Fruit fly (Drosophila melanogaster): ENCODE measurements around the gene RpS5b.

RpS5b gene

DNA sequence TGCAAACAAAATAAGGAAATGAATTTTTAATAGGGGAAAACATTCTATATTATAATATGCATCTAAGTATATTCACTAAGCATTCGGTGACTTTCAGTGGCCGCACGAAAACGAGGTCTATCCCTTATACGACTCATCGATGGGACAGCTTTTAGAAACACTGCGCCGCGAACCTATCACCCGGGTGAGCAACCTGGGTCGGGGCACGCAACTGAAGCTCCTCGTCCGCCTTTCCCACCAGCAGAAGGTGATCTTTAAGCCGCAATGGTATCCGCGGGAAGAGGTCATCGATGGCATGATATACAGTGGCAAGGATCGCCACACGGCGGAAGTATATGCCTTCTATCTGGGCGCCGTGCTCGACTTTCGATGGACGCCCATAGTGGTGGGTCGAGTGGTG lies 20.5 kb downstream of the RpS5b start:
- TF ChIP-seq tj (GFP tag; optimal IDR thresholded peaks at IDR 0.05) (no peak), CG7101 (tag; optimal IDR thresholded peaks at IDR 0.05) (no peak), Hr96 (GFP tag; optimal IDR thresholded peaks at IDR 0.05) (no peak), cic (GFP tag; optimal IDR thresholded peaks at IDR 0.05) (no peak)

DNA sequence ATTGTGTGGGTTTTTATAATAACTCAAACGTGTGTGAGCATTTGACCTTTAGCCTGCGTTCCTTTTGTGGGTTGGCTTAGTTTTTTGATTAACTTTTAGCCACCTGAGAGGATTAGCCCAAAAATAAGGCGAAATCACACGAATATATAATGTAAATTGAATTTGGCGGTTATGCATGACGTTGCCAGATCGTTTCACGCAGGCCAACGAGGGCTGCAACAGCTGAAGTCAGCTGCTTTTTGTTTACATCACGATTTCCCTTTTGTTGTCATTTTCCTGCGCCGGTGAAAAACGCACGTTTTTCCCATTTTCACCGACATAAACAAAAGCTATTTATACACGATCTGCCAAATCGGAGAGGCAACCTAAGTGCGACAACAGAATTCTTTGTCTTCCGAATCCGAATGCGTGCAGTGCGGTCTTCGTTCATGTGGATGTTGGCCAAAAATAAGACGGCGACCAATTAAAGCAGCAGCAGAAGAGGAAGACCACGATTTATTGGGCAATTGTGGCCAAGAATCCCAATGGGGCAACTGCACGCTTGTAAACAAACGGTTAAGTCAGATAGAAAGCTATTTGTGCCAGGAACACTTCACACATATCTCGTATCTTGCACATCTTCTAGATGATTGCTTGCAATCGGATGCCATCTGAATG lies 22.0 kb downstream of the RpS5b start, which contains the start of gene CG3631:
Gene CG3631 (plus strand): TSS at position 251 of the 657 bp plus-strand sequence.
- TF ChIP-seq Mnt (GFP tag; optimal IDR thresholded peaks at IDR 0.05), result peak; percentile 94
- TF ChIP-seq toe (GFP tag; optimal IDR thresholded peaks at IDR 0.05), result no peak
- peak; percentile 21 for TF ChIP-seq bab1 (GFP tag; optimal IDR thresholded peaks at IDR 0.05)

DNA sequence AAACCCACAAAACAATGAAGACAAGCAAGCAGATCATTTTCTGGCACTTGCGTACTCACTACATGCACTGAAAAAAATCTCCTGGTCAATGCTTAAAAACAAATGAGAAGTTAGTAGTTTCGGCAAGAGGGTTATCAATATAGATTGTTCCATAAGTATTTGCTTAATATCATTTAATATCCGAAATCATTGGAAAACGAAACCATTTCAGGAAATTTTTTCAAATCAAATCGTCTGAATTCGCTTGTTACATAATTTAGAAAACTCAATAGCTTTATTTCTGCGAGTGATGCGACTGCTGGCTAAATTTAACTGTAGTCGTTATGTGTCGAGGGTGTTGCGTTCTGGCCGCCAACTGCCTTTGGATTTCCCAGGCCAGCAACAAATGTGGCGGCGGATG lies 23.2 kb downstream of the RpS5b start:
- no peak for TF ChIP-seq CG33017 (tag; optimal IDR thresholded peaks at IDR 0.05)
- TF ChIP-seq Clk (GFP tag; optimal IDR thresholded peaks at IDR 0.05), result no peak
- TF ChIP-seq CG14711 (tag; optimal IDR thresholded peaks at IDR 0.05), result no peak
- TF ChIP-seq kay (GFP tag; ENCODE audit: borderline replicate concordance), result no peak
- no peak for TF ChIP-seq pad (GFP tag; optimal IDR thresholded peaks at IDR 0.05)
- TF ChIP-seq cnc (optimal IDR thresholded peaks at IDR 0.05), result no peak
- no peak for TF ChIP-seq cic (GFP tag; optimal IDR thresholded peaks at IDR 0.05)
- TF ChIP-seq Crg-1 (GFP tag; optimal IDR thresholded peaks at IDR 0.05), result no peak
- no peak for TF ChIP-seq CG12768 (GFP tag; optimal IDR thresholded peaks at IDR 0.05)
- no peak for TF ChIP-seq Mnt (GFP tag; optimal IDR thresholded peaks at IDR 0.05)
- no peak for TF ChIP-seq CG7045 (GFP tag; optimal IDR thresholded peaks at IDR 0.05)
- TF ChIP-seq CG7101 (tag; optimal IDR thresholded peaks at IDR 0.05), result no peak

DNA sequence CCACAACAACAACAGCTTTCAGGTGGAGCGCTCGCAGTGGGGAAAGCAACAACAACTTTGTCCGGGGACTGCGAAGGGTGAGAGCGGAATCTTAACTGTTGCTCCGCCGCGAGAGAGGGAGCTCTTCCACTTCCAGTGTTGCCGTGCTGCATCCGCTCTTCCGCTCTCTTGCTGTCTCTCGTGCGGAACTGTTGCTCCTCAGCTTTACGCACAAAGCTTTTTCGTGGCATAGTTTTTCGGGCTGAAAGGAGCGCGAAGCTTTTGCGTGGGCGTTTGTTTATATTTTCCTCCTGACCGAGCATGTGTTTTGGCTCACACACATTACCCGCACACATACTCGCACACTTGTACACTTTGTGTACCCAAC lies 25.4 kb downstream of the RpS5b start:
- no peak for TF ChIP-seq pad (GFP tag; optimal IDR thresholded peaks at IDR 0.05)
- TF ChIP-seq Clk (GFP tag; optimal IDR thresholded peaks at IDR 0.05), result no peak
- TF ChIP-seq cic (GFP tag; optimal IDR thresholded peaks at IDR 0.05), result peak; percentile 29
- TF ChIP-seq CG12768 (GFP tag; optimal IDR thresholded peaks at IDR 0.05), result no peak

DNA sequence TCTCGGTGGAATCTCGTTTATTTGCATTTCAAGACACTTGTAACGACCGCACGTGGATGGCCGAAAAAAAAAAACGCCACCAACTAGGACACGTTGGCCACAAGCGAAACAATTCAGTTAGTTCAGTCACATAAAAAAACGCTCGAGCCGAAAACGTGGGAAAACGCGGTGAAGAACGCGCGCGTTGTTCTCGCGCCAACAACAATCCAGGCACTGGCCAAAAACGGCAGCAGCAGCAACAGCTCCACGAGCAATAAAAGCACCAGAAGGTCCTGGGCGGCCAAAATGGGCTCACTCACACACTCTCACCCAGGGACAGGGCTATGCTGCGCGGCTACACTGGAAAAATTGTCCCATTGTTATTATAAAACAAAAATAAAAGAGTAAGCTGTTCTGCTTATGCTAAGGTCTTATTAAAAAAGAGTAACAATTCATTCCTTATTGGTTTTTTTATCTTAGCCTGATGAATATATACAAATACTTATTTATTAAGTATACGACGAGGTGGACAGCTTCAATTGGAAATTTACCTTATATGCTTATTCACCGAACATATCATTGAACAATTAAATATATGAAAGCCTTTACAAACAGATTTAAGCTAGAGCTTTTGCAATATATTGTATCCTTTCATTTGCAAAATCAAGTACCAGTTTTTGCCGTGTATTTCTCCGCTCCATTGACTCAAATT lies 25.9 kb downstream of the RpS5b start, which contains the start of gene btsz:
Gene btsz (minus strand): TSS at position 215 of the 691 bp plus-strand sequence.
- no peak for TF ChIP-seq CG5204 (GFP tag; optimal IDR thresholded peaks at IDR 0.05)
- TF ChIP-seq cic (GFP tag; optimal IDR thresholded peaks at IDR 0.05), result no peak
- TF ChIP-seq CG7045 (GFP tag; optimal IDR thresholded peaks at IDR 0.05), result peak; percentile 34
- no peak for TF ChIP-seq CG7101 (tag; optimal IDR thresholded peaks at IDR 0.05)
- no peak for TF ChIP-seq tj (GFP tag; optimal IDR thresholded peaks at IDR 0.05)
- no peak for TF ChIP-seq CG11617 (GFP tag; optimal IDR thresholded peaks at IDR 0.05)
- TF ChIP-seq CG33017 (tag; optimal IDR thresholded peaks at IDR 0.05), result no peak
- TF ChIP-seq CG12768 (GFP tag; optimal IDR thresholded peaks at IDR 0.05), result peak; percentile 50
- TF ChIP-seq cnc (optimal IDR thresholded peaks at IDR 0.05), result no peak
- no peak for TF ChIP-seq ovo (GFP tag; optimal IDR thresholded peaks at IDR 0.05)
- TF ChIP-seq Clk (GFP tag; optimal IDR thresholded peaks at IDR 0.05), result peak; percentile 7

DNA sequence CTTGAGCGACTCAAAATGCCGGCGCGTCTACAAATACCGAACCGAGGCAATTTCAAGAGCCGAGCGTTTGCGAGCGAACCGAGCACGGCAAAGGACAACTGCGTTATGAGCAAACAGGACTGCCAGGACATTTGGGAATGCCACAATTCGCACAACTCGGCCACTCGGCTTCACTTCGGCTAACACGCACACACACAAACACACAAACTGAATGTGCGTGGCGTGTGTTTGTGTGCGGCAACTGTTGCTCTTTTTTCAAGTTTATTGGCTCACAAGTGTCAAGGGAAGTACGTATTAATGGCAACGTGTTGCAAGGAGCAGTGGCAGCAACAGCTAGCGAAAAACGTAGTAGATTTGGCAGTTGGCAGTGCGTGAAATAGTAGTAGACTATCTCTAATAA lies 28.0 kb downstream of the RpS5b start:
- TF ChIP-seq CG11617 (GFP tag; optimal IDR thresholded peaks at IDR 0.05), result no peak
- no peak for TF ChIP-seq CG7045 (GFP tag; optimal IDR thresholded peaks at IDR 0.05)
- no peak for TF ChIP-seq cnc (optimal IDR thresholded peaks at IDR 0.05)
- no peak for TF ChIP-seq CG5204 (GFP tag; optimal IDR thresholded peaks at IDR 0.05)
- TF ChIP-seq CG14711 (tag; optimal IDR thresholded peaks at IDR 0.05), result no peak
- no peak for TF ChIP-seq CG1620 (GFP tag; optimal IDR thresholded peaks at IDR 0.05)
- TF ChIP-seq kay (GFP tag; ENCODE audit: borderline replicate concordance), result no peak

DNA sequence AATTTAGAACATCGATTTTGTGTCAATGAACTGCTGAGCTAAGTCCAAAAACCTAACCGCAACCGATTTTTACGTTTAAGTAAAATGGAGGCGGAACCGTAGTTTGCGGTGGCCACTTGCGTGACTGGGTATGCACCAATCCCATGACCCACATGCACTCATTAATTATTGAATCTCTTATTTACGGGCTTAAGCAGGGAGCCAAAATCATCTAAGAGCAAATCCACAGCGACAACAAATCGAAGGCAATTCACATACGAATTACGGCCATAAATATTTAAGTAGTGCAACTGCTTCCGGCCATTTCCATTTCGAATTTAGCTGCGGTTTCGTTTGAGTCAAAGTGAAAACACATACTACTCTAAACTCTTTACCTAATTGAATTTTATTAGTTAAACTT lies 36.5 kb downstream of the RpS5b start:
- TF ChIP-seq Mnt (GFP tag; optimal IDR thresholded peaks at IDR 0.05) (no peak), CG12768 (GFP tag; optimal IDR thresholded peaks at IDR 0.05) (no peak), kay (GFP tag; ENCODE audit: borderline replicate concordance) (no peak), tj (GFP tag; optimal IDR thresholded peaks at IDR 0.05) (no peak), CG1620 (GFP tag; optimal IDR thresholded peaks at IDR 0.05) (no peak), ovo (GFP tag; optimal IDR thresholded peaks at IDR 0.05) (no peak), CG14711 (tag; optimal IDR thresholded peaks at IDR 0.05) (no peak), Hr96 (GFP tag; optimal IDR thresholded peaks at IDR 0.05) (no peak), Crg-1 (GFP tag; optimal IDR thresholded peaks at IDR 0.05) (no peak), Clk (GFP tag; optimal IDR thresholded peaks at IDR 0.05) (no peak), cnc (optimal IDR thresholded peaks at IDR 0.05) (no peak), CG5204 (GFP tag; optimal IDR thresholded peaks at IDR 0.05) (no peak), toe (GFP tag; optimal IDR thresholded peaks at IDR 0.05) (no peak), CG7045 (GFP tag; optimal IDR thresholded peaks at IDR 0.05) (no peak), CG7101 (tag; optimal IDR thresholded peaks at IDR 0.05) (no peak), cic (GFP tag; optimal IDR thresholded peaks at IDR 0.05) (no peak), CG33017 (tag; optimal IDR thresholded peaks at IDR 0.05) (no peak), bab1 (GFP tag; optimal IDR thresholded peaks at IDR 0.05) (no peak), CG11617 (GFP tag; optimal IDR thresholded peaks at IDR 0.05) (no peak), pad (GFP tag; optimal IDR thresholded peaks at IDR 0.05) (no peak)
